Fruit fly (Drosophila melanogaster) whole organism, embryonic: ENCODE data around the gene CG11723.
A peak's percentile ranks its signal among the peaks of the same experiment; 100 is the strongest.

ENCODE experiments used
- Asciz ChIP-seq: fragments of 200-800 bp; sonication (Bioruptor generic); optimal IDR thresholded peaks from 2 replicates; lab custom pipeline; 2017; ENCODE audit warnings: missing biosample characterization, mild to moderate bottlenecking, missing genetic modification characterization, missing genetic modification reagents
- CG10543 ChIP-seq: fragments of 200-800 bp; sonication (Bioruptor generic); optimal IDR thresholded peaks from 3 replicates; lab custom pipeline; 2017; ENCODE audit warnings: missing biosample characterization, mild to moderate bottlenecking, missing genetic modification characterization, moderate library complexity
- CG13287 ChIP-seq: fragments of 200-800 bp; sonication (Bioruptor generic); IDR thresholded peaks from 2 replicates; pipeline ENCODE4 v1.3.6; 2022; ENCODE audit warnings: missing biosample characterization, missing genetic modification characterization; ENCODE audit not compliant: partially characterized antibody
- CG14014 ChIP-seq: fragments of 200-800 bp; sonication (Bioruptor generic); IDR thresholded peaks from 2 replicates; pipeline ENCODE4 v1.3.6; 2022; ENCODE audit warnings: missing biosample characterization, missing genetic modification characterization
- CG14050 ChIP-seq: fragments of 200-800 bp; sonication (Bioruptor generic); IDR thresholded peaks from 3 replicates; pipeline ENCODE4 v1.3.6; 2022; ENCODE audit warnings: missing biosample characterization, missing genetic modification characterization
- CG15011 ChIP-seq: fragments of 200-800 bp; sonication (Bioruptor generic); optimal IDR thresholded peaks from 3 replicates; lab custom pipeline; 2018; ENCODE audit warnings: missing biosample characterization, mild to moderate bottlenecking, missing genetic modification characterization
- CG8944 ChIP-seq: fragments of 200-800 bp; sonication (Bioruptor generic); optimal IDR thresholded peaks from 3 replicates; lab custom pipeline; 2016; ENCODE audit warnings: missing biosample characterization, missing genetic modification characterization
- Deaf1 ChIP-seq: fragments of 200-800 bp; optimal IDR thresholded peaks from 3 replicates; lab custom pipeline; 2019; ENCODE audit warnings: missing biosample characterization, mild to moderate bottlenecking, missing genetic modification characterization, moderate library complexity
- Eip74EF ChIP-seq, 2 experiments: fragments of 200-800 bp in 1 of 2; fragments of >200 bp in 1 of 2; sonication (Bioruptor generic) in 1 of 2; optimal IDR thresholded peaks; 2 replicates each; lab custom pipeline; 2017 to 2019; ENCODE audit warnings: missing biosample characterization in 2 of 2, missing genetic modification characterization in 2 of 2, mild to moderate bottlenecking in 1 of 2, moderate library complexity in 1 of 2
- Jarid2 ChIP-seq: fragments of 200-800 bp; sonication (Bioruptor generic); optimal IDR thresholded peaks from 3 replicates; lab custom pipeline; 2017; ENCODE audit warnings: mild to moderate bottlenecking, missing biosample characterization, missing genetic modification reagents, missing genetic modification characterization
- bbx ChIP-seq: fragments of 200-800 bp; sonication (Bioruptor generic); IDR thresholded peaks from 2 replicates; pipeline ENCODE4 v1.3.6; 2022; ENCODE audit warnings: missing biosample characterization, missing genetic modification characterization; ENCODE audit not compliant: partially characterized antibody
- bowl ChIP-seq: fragments of 200-800 bp; sonication (Bioruptor generic); IDR thresholded peaks from 2 replicates; pipeline ENCODE4 v1.3.6; 2022; ENCODE audit warnings: missing biosample characterization, missing genetic modification characterization
- lola ChIP-seq, 3 experiments: fragments of >200 bp in 2 of 3; fragments of 200-800 bp in 1 of 3; sonication (Bioruptor generic) in 1 of 3; optimal IDR thresholded peaks; 2 replicates each; lab custom pipeline; 2017 to 2019; ENCODE audit warnings: missing biosample characterization in 3 of 3, missing genetic modification characterization in 3 of 3, mild to moderate bottlenecking in 1 of 3, moderate library complexity in 1 of 3
- z ChIP-seq: fragments of 200-800 bp; sonication (Bioruptor generic); IDR thresholded peaks from 3 replicates; pipeline ENCODE4 v1.3.6; 2022; ENCODE audit warnings: missing biosample characterization, missing genetic modification characterization

DNA sequence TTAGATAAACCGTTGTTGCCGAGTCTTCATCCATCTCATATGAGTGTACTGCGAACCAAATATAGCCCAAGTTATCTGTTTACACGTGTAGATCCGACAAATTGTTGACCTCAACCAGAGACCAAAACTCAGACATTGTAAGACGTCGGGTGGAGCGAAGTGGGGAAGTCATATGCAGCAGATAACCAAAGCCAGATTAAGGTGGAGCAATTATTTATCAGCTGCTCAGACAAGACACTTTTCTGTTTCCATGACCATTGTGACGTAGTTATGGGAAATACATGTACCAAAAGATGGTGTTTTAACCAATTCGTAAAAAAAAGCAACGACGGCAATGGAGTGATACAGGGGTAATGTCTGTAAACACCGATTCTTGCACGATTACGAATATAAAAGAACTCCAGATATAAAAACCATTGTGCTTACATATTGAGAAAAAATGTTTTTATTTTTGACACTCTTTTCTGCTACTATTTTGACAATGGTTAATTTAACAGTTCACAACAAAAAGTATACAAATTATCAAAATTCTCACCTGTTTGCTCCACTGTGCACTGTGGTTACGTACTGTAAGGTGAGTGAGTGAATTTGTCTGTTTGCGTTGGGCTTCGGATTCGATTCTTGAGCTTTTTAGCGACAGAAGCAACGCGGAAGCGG, 30.4 kb upstream of the CG11723 start:
- TF ChIP-seq CG14014 (GFP tag; lab: Robert Waterston, UW) = peak; percentile 43; the same call in 1 of the 2 replicates
- TF ChIP-seq CG10543 (GFP tag; lab: Kevin White, UChicago) = peak; percentile 16
- TF ChIP-seq bbx (GFP tag; lab: Robert Waterston, UW) = no peak
- no peak for TF ChIP-seq CG13287
- TF ChIP-seq Jarid2 = no peak
- TF ChIP-seq lola (GFP tag; optimal IDR thresholded peaks at IDR 0.05; lab: Kevin White, UChicago) = peak in 1 of 3 experiments; percentile 5
- no peak for TF ChIP-seq Asciz
- TF ChIP-seq Deaf1 (tag; lab: Kevin White, UChicago) = no peak
- TF ChIP-seq CG15011 (GFP tag; lab: Kevin White, UChicago) = no peak
- TF ChIP-seq z (GFP tag; lab: Robert Waterston, UW) = 0 out of 3 replicates have a peak, but pooled peaks have one; percentile 40
- peak; percentile 35 for TF ChIP-seq CG8944 (GFP tag; lab: Kevin White, UChicago)
- no peak for TF ChIP-seq Eip74EF (GFP tag; optimal IDR thresholded peaks at IDR 0.05; lab: Kevin White, UChicago)
- peak; percentile 45; the same call in 2 of the 3 replicates for TF ChIP-seq CG14050 (GFP tag; lab: Robert Waterston, UW)
- no peak for TF ChIP-seq bowl (GFP tag; lab: Robert Waterston, UW)
